Worm (Caenorhabditis elegans): ENCODE data around the gene sto-2.

Gene sto-2

DNA sequence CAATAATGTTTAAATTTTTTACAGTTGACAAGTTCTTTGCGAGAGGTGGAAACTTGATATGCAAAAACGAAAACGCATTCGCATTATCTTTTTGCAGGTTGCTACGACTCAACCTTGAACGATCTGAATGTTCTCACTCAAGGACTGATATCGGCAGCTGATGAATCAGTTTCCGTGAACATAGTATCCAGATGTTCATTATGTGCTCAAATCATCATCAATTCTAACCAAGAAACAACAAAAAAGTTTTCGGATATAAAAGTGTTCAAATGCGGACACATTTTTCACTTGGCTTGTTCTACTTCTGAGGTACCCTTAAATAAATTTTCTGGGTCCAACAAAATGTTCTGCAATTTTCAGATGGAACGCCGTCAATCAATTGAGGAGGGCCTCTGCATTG is 34.1 kb downstream of the sto-2 start:
- TF ChIP-seq hlh-26 (GFP tag; conservative IDR thresholded peaks at IDR 0.05) (no peak), attf-3 (GFP tag; conservative IDR thresholded peaks at IDR 0.05) (no peak), gei-17 (GFP tag; optimal IDR thresholded peaks at IDR 0.05) (no peak), cebp-1 (GFP tag; IDR thresholded peaks at IDR 0.05) (no peak), cebp-1 (tag; optimal IDR thresholded peaks at IDR 0.05) (no peak), tbp1 (GFP tag; optimal IDR thresholded peaks at IDR 0.05) (no peak), F23B12.7 (tag; optimal IDR thresholded peaks at IDR 0.05; ENCODE audit: insufficient read depth) (no peak), rpc-1 (optimal IDR thresholded peaks at IDR 0.05) (no peak), rpc-1 (tag; optimal IDR thresholded peaks at IDR 0.05) (no peak), pbrm-1 (GFP tag; IDR thresholded peaks at IDR 0.05) (no peak), T26A5.8 (tag; optimal IDR thresholded peaks at IDR 0.05) (no peak), ceh-40 (GFP tag; IDR thresholded peaks at IDR 0.05) (no peak), hmg-20 (GFP tag; IDR thresholded peaks at IDR 0.05) (no peak), madf-3 (GFP tag; IDR thresholded peaks at IDR 0.05) (no peak), lsy-27 (tag; optimal IDR thresholded peaks at IDR 0.05; ENCODE audit: borderline replicate concordance, insufficient read depth) (no peak), ceh-27 (GFP tag; optimal IDR thresholded peaks at IDR 0.05) (no peak), D2030.7 (GFP tag; IDR thresholded peaks at IDR 0.05) (no peak)

ce11 chrX:5283531-5283930 is 39.7 kb downstream of the sto-2 start, which contains the start of gene vps-41:
TSS of gene vps-41 (plus strand) at chrX:5283831.
- no peak for TF ChIP-seq lin-35 (GFP tag; optimal IDR thresholded peaks at IDR 0.05)
- no peak for TF ChIP-seq nhr-120 (GFP tag; IDR thresholded peaks at IDR 0.05)
- no peak for TF ChIP-seq dpff-1 (tag; optimal IDR thresholded peaks at IDR 0.05)
- TF ChIP-seq tbx-9 (tag; optimal IDR thresholded peaks at IDR 0.05; ENCODE audit: borderline replicate concordance), result no peak
- TF ChIP-seq mcd-1 (GFP tag; IDR thresholded peaks at IDR 0.05), result no peak
- TF ChIP-seq B0336.3 (GFP tag; IDR thresholded peaks at IDR 0.05), result no peak
- TF ChIP-seq ekl-4 (GFP tag; IDR thresholded peaks at IDR 0.05), result no peak
- no peak for TF ChIP-seq die-1 (tag; optimal IDR thresholded peaks at IDR 0.05)
- no peak for TF ChIP-seq aptf-2 (GFP tag; conservative IDR thresholded peaks at IDR 0.05)
- TF ChIP-seq Y67H2A.10 (GFP tag; conservative IDR thresholded peaks at IDR 0.05), result no peak
- TF ChIP-seq hmg-1.2 (GFP tag; IDR thresholded peaks at IDR 0.05), result no peak
- TF ChIP-seq ceh-100 (GFP tag; IDR thresholded peaks at IDR 0.05), result no peak
- no peak for TF ChIP-seq F57A8.1 (GFP tag; optimal IDR thresholded peaks at IDR 0.05)
- no peak for TF ChIP-seq egl-44 (GFP tag; IDR thresholded peaks at IDR 0.05)
- TF ChIP-seq ama-1 (optimal IDR thresholded peaks at IDR 0.05), result no peak
- no peak for TF ChIP-seq ama-1 (GFP tag; optimal IDR thresholded peaks at IDR 0.05)
- no peak for TF ChIP-seq nhr-179 (tag; optimal IDR thresholded peaks at IDR 0.05)
- no peak for TF ChIP-seq ztf-18 (tag; optimal IDR thresholded peaks at IDR 0.05)

DNA sequence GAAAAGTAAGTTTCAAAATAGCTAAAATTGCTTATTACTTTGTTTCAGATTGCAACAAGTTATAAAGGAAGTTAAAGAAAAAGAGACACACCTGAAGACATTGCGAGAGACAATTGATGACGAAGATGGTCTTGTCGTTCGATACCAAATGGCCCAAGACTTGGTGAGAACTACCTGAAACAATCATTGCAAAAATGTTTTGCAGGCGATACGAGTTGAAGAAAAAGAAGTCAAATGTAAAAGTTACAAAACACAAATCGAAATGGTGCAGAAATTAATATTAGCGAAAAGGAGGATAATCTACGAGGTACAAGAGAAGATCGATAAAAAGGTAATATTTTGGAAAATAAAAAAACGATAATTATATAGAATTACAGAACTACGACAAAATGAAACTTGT is 43.5 kb downstream of the sto-2 start, which contains the start of gene rga-8:
Gene rga-8, minus strand, starts transcription at position 101 of the 400 bp plus-strand sequence.
- no peak for TF ChIP-seq die-1 (tag; optimal IDR thresholded peaks at IDR 0.05)
- TF ChIP-seq ztf-6 (GFP tag; IDR thresholded peaks at IDR 0.05), result no peak
- TF ChIP-seq ztf-28 (GFP tag; IDR thresholded peaks at IDR 0.05), result no peak
- TF ChIP-seq efl-1 (GFP tag; optimal IDR thresholded peaks at IDR 0.05), result no peak
- TF ChIP-seq F49E8.2 (tag; optimal IDR thresholded peaks at IDR 0.05; ENCODE audit: insufficient read depth), result no peak
- TF ChIP-seq lsy-27 (tag; optimal IDR thresholded peaks at IDR 0.05; ENCODE audit: borderline replicate concordance, insufficient read depth), result no peak
- TF ChIP-seq unc-62 (GFP tag; optimal IDR thresholded peaks at IDR 0.05), result no peak
- no peak for TF ChIP-seq hlh-12 (tag; optimal IDR thresholded peaks at IDR 0.05)
- TF ChIP-seq nfya-2 (GFP tag; IDR thresholded peaks at IDR 0.05), result no peak
- no peak for TF ChIP-seq ztf-18 (tag; optimal IDR thresholded peaks at IDR 0.05)
- TF ChIP-seq sdz-38 (tag; optimal IDR thresholded peaks at IDR 0.05), result no peak
- no peak for TF ChIP-seq Y95B8A.8 (GFP tag; IDR thresholded peaks at IDR 0.05)
- TF ChIP-seq gei-17 (GFP tag; optimal IDR thresholded peaks at IDR 0.05), result no peak
- TF ChIP-seq ceh-58 (GFP tag; IDR thresholded peaks at IDR 0.05), result no peak

Measured in whole organism, young adult.